Worm (Caenorhabditis elegans) whole organism, late embryonic: ENCODE data around the gene F40F8.11.

ENCODE experiments used
- C38D4.7 ChIP-seq: fragments of 200-800 bp; sonication (Bioruptor generic); optimal IDR thresholded peaks from 2 replicates; lab custom pipeline; 2018; ENCODE audit warnings: mild to moderate bottlenecking, missing genetic modification characterization, moderate library complexity, missing compliant biosample characterization
- Y22D7AL.16 ChIP-seq: sonication (generic microtip); optimal IDR thresholded peaks from 2 replicates; lab custom pipeline; 2016; ENCODE audit warnings: missing genetic modification characterization, missing compliant biosample characterization
- ahr-1 ChIP-seq: sonication (generic microtip); optimal IDR thresholded peaks from 2 replicates; lab custom pipeline; 2016; ENCODE audit warnings: missing genetic modification characterization, missing compliant biosample characterization
- ceh-14 ChIP-seq: sonication (generic microtip); optimal IDR thresholded peaks from 2 replicates; lab custom pipeline; 2016; ENCODE audit warnings: missing genotype, missing genetic modification characterization, missing compliant biosample characterization
- ceh-18 ChIP-seq: sonication (generic microtip); optimal IDR thresholded peaks from 2 replicates; lab custom pipeline; 2016; ENCODE audit warnings: missing genetic modification characterization, missing compliant biosample characterization
- ceh-2 ChIP-seq: sonication (generic microtip); optimal IDR thresholded peaks from 2 replicates; lab custom pipeline; 2016; ENCODE audit warnings: missing genotype, missing genetic modification characterization, missing compliant biosample characterization
- ceh-22 ChIP-seq: sonication (generic microtip); optimal IDR thresholded peaks from 2 replicates; lab custom pipeline; 2017; ENCODE audit warnings: missing biosample characterization, missing genetic modification characterization
- ceh-24 ChIP-seq: sonication (generic microtip); optimal IDR thresholded peaks from 2 replicates; lab custom pipeline; 2016; ENCODE audit warnings: mild to moderate bottlenecking, missing genetic modification characterization, missing compliant biosample characterization
- ceh-30 ChIP-seq: fragments of 150-350 bp; optimal IDR thresholded peaks from 2 replicates; lab custom pipeline; 2014; ENCODE audit warnings: missing biosample characterization, missing genetic modification characterization
- ceh-48 ChIP-seq: sonication (generic microtip); optimal IDR thresholded peaks from 2 replicates; lab custom pipeline; 2016; ENCODE audit warnings: missing genetic modification characterization, inconsistent platforms, missing compliant biosample characterization
- ceh-6 ChIP-seq: fragments of 200-800 bp; sonication (Bioruptor generic); optimal IDR thresholded peaks from 2 replicates; lab custom pipeline; 2018; ENCODE audit warnings: mild to moderate bottlenecking, missing genetic modification characterization, missing compliant biosample characterization
- ceh-9 ChIP-seq: sonication (generic microtip); optimal IDR thresholded peaks from 2 replicates; lab custom pipeline; 2016; ENCODE audit warnings: mild to moderate bottlenecking, missing genetic modification characterization, inconsistent platforms, missing compliant biosample characterization
- che-1 ChIP-seq: sonication (generic microtip); optimal IDR thresholded peaks from 2 replicates; lab custom pipeline; 2016; ENCODE audit warnings: mild to moderate bottlenecking, missing genetic modification characterization, missing compliant biosample characterization
- dmd-4 ChIP-seq: sonication (generic microtip); optimal IDR thresholded peaks from 2 replicates; lab custom pipeline; 2016; ENCODE audit warnings: borderline replicate concordance, missing genetic modification characterization, missing compliant biosample characterization
- dve-1 ChIP-seq: sonication (generic microtip); optimal IDR thresholded peaks from 2 replicates; lab custom pipeline; 2017; ENCODE audit warnings: antibody characterized with exemption, mild to moderate bottlenecking, missing genetic modification characterization, missing compliant biosample characterization
- elt-2 ChIP-seq: sonication (generic microtip); optimal IDR thresholded peaks from 2 replicates; lab custom pipeline; 2016; ENCODE audit warnings: missing genetic modification reagents, missing genetic modification characterization, missing compliant biosample characterization
- elt-4 ChIP-seq: sonication (generic microtip); optimal IDR thresholded peaks from 2 replicates; lab custom pipeline; 2016; ENCODE audit warnings: missing genetic modification characterization, missing compliant biosample characterization
- ets-4 ChIP-seq: sonication (generic microtip); optimal IDR thresholded peaks from 2 replicates; lab custom pipeline; 2016; ENCODE audit warnings: missing genetic modification characterization, missing compliant biosample characterization
- fax-1 ChIP-seq: sonication (generic microtip); optimal IDR thresholded peaks from 2 replicates; lab custom pipeline; 2016; ENCODE audit warnings: missing genotype, missing genetic modification characterization, missing compliant biosample characterization
- fkh-10 ChIP-seq: fragments of 150-350 bp; optimal IDR thresholded peaks from 2 replicates; lab custom pipeline; 2014; ENCODE audit warnings: missing biosample characterization, missing genetic modification reagents, missing genetic modification characterization
- fkh-6 ChIP-seq: sonication (generic microtip); optimal IDR thresholded peaks from 2 replicates; lab custom pipeline; 2016; ENCODE audit warnings: missing genetic modification characterization, missing compliant biosample characterization
- hlh-15 ChIP-seq: sonication (generic microtip); optimal IDR thresholded peaks from 2 replicates; lab custom pipeline; 2016; ENCODE audit warnings: missing genetic modification characterization, missing compliant biosample characterization
- hlh-30 ChIP-seq: sonication (generic microtip); optimal IDR thresholded peaks from 2 replicates; lab custom pipeline; 2017; ENCODE audit warnings: antibody characterized with exemption, missing genetic modification characterization, missing compliant biosample characterization; ENCODE audit not compliant: insufficient read depth
- hlh-6 ChIP-seq: sonication (generic microtip); optimal IDR thresholded peaks from 2 replicates; lab custom pipeline; 2016; ENCODE audit warnings: missing genotype, missing genetic modification characterization, missing compliant biosample characterization
- hlh-8 ChIP-seq: sonication (generic microtip); optimal IDR thresholded peaks from 2 replicates; lab custom pipeline; 2016; ENCODE audit warnings: missing genotype, missing genetic modification characterization, missing compliant biosample characterization
- lim-6 ChIP-seq: sonication (generic microtip); optimal IDR thresholded peaks from 2 replicates; lab custom pipeline; 2016; ENCODE audit warnings: missing genetic modification characterization, missing compliant biosample characterization
- madf-2 ChIP-seq: sonication (generic microtip); optimal IDR thresholded peaks from 2 replicates; lab custom pipeline; 2017; ENCODE audit warnings: missing genetic modification characterization, missing compliant biosample characterization
- nfya-1 ChIP-seq: sonication (generic microtip); optimal IDR thresholded peaks from 2 replicates; lab custom pipeline; 2017; ENCODE audit warnings: missing genetic modification characterization, mild to moderate bottlenecking, missing compliant biosample characterization, antibody characterized with exemption, moderate library complexity
- nhr-232 ChIP-seq: sonication (generic microtip); optimal IDR thresholded peaks from 2 replicates; lab custom pipeline; 2016; ENCODE audit warnings: missing genetic modification characterization, missing compliant biosample characterization
- pag-3 ChIP-seq: sonication (generic microtip); optimal IDR thresholded peaks from 2 replicates; lab custom pipeline; 2016; ENCODE audit warnings: missing compliant biosample characterization, missing genetic modification characterization, borderline replicate concordance
- pat-9 ChIP-seq: fragments of 200-800 bp; sonication (Bioruptor generic); optimal IDR thresholded peaks from 2 replicates; lab custom pipeline; 2018; ENCODE audit warnings: mild to moderate bottlenecking, missing genetic modification characterization, moderate library complexity, missing compliant biosample characterization
- pha-2 ChIP-seq: sonication (generic microtip); optimal IDR thresholded peaks from 2 replicates; lab custom pipeline; 2017; ENCODE audit warnings: mild to moderate bottlenecking, missing genetic modification characterization, missing compliant biosample characterization
- pha-4 ChIP-seq: fragments of 150-350 bp; optimal IDR thresholded peaks from 2 replicates; lab custom pipeline; 2018; ENCODE audit warnings: missing biosample characterization, missing genetic modification reagents, missing genetic modification characterization
- pqm-1 ChIP-seq: sonication (generic microtip); optimal IDR thresholded peaks from 2 replicates; lab custom pipeline; 2016; ENCODE audit warnings: missing genetic modification characterization, missing compliant biosample characterization
- pros-1 ChIP-seq: fragments of 150-350 bp; optimal IDR thresholded peaks from 2 replicates; lab custom pipeline; 2014; ENCODE audit warnings: missing biosample characterization, missing genetic modification reagents, missing genetic modification characterization
- ref-2 ChIP-seq: sonication (generic microtip); optimal IDR thresholded peaks from 2 replicates; lab custom pipeline; 2016; ENCODE audit warnings: missing genetic modification characterization, missing compliant biosample characterization
- rnt-1 ChIP-seq: sonication (generic microtip); optimal IDR thresholded peaks from 2 replicates; lab custom pipeline; 2016; ENCODE audit warnings: missing genetic modification characterization, missing compliant biosample characterization
- sdc-2 ChIP-seq: sonication (generic microtip); optimal IDR thresholded peaks from 2 replicates; lab custom pipeline; 2016; ENCODE audit warnings: missing genotype, missing genetic modification characterization, missing compliant biosample characterization
- syd-9 ChIP-seq: sonication (generic microtip); optimal IDR thresholded peaks from 2 replicates; lab custom pipeline; 2016; ENCODE audit warnings: mild to moderate bottlenecking, missing genetic modification characterization, moderate library complexity, missing compliant biosample characterization
- tbx-7 ChIP-seq: sonication (generic microtip); optimal IDR thresholded peaks from 2 replicates; lab custom pipeline; 2016; ENCODE audit warnings: missing genotype, missing genetic modification characterization, missing compliant biosample characterization
- unc-42 ChIP-seq: sonication (generic microtip); optimal IDR thresholded peaks from 2 replicates; lab custom pipeline; 2016; ENCODE audit warnings: missing genotype, missing genetic modification characterization, missing compliant biosample characterization
- zip-5 ChIP-seq: sonication (generic microtip); optimal IDR thresholded peaks from 2 replicates; lab custom pipeline; 2016; ENCODE audit warnings: missing genetic modification characterization, missing compliant biosample characterization

Gene F40F8.11

ce11 chrII:11096233-11096632, 36.2 kb downstream of the F40F8.11 start, which contains the start of gene nbs-1:
nbs-1 (minus strand) TSS chrII:11096478.
- no peak for TF ChIP-seq hlh-15 (tag; lab: Kevin White, UChicago)
- no peak for TF ChIP-seq ceh-18 (tag; lab: Kevin White, UChicago)
- no peak for TF ChIP-seq ref-2
- no peak for TF ChIP-seq pha-4
- TF ChIP-seq tbx-7 (tag; lab: Kevin White, UChicago) = no peak
- TF ChIP-seq C38D4.7 (GFP tag; lab: Kevin White, UChicago) = no peak
- no peak for TF ChIP-seq ceh-2 (tag; lab: Kevin White, UChicago)
- no peak for TF ChIP-seq pros-1 (tag; lab: Kevin White, UChicago)
- no peak for TF ChIP-seq ceh-48
- TF ChIP-seq zip-5 (tag; lab: Kevin White, UChicago) = no peak
- no peak for TF ChIP-seq ceh-30 (tag; lab: Kevin White, UChicago)
- no peak for TF ChIP-seq che-1 (tag; lab: Kevin White, UChicago)
- TF ChIP-seq madf-2 = no peak
- no peak for TF ChIP-seq fkh-6 (tag; lab: Kevin White, UChicago)
- TF ChIP-seq syd-9 (tag; lab: Kevin White, UChicago) = no peak
- TF ChIP-seq sdc-2 (tag; lab: Kevin White, UChicago) = no peak
- no peak for TF ChIP-seq pat-9 (tag; lab: Kevin White, UChicago)
- TF ChIP-seq, all 69 proteins: peak for 0

- no peak for TF ChIP-seq ceh-2 (tag; lab: Kevin White, UChicago)
- no peak for TF ChIP-seq pqm-1 (tag; lab: Kevin White, UChicago)
Observed at ce11 chrII:11094431-11094830, 38.0 kb downstream of the F40F8.11 start.

- no peak for TF ChIP-seq ceh-14 (tag; lab: Kevin White, UChicago)
- no peak for TF ChIP-seq elt-4 (tag; lab: Kevin White, UChicago)
- TF ChIP-seq madf-2 = no peak
- TF ChIP-seq elt-2 = no peak
- TF ChIP-seq ets-4 (tag; lab: Kevin White, UChicago) = no peak
- no peak for TF ChIP-seq rnt-1 (tag; lab: Kevin White, UChicago)
- TF ChIP-seq che-1 (tag; lab: Kevin White, UChicago) = no peak
- no peak for TF ChIP-seq sdc-2 (tag; lab: Kevin White, UChicago)
- no peak for TF ChIP-seq hlh-30 (tag; lab: Kevin White, UChicago)
- TF ChIP-seq dve-1 (tag; lab: Kevin White, UChicago) = no peak
- TF ChIP-seq hlh-6 = no peak
- TF ChIP-seq nhr-232 (tag; lab: Kevin White, UChicago) = no peak
- no peak for TF ChIP-seq pag-3
- TF ChIP-seq Y22D7AL.16 = no peak
- no peak for TF ChIP-seq ceh-24 (tag; lab: Kevin White, UChicago)
- TF ChIP-seq nfya-1 (tag; lab: Kevin White, UChicago) = no peak
Observed at ce11 chrII:11092413-11092812, 40.0 kb downstream of the F40F8.11 start, which contains the start of gene rpl-42. rpl-42 (plus strand) TSS chrII:11092713.

ce11 chrII:11091577-11091976, 40.8 kb downstream of the F40F8.11 start:
- TF ChIP-seq fkh-10 (GFP tag; lab: Kevin White, UChicago) (peak; percentile 37), sdc-2 (tag; lab: Kevin White, UChicago) (no peak), unc-42 (tag; lab: Kevin White, UChicago) (peak; percentile 91), ceh-48 (no peak)
- TF ChIP-seq, all 69 proteins: peak for 2

- no peak for TF ChIP-seq fax-1 (tag; lab: Kevin White, UChicago)
- no peak for TF ChIP-seq dmd-4 (tag; lab: Kevin White, UChicago)
- TF ChIP-seq ceh-2 (tag; lab: Kevin White, UChicago) = no peak
- TF ChIP-seq ceh-22 (tag; lab: Kevin White, UChicago) = no peak
- TF ChIP-seq syd-9 (tag; lab: Kevin White, UChicago) = no peak
- no peak for TF ChIP-seq pha-2 (tag; lab: Kevin White, UChicago)
- TF ChIP-seq pha-4 = no peak
- no peak for TF ChIP-seq pat-9 (tag; lab: Kevin White, UChicago)
- TF ChIP-seq ceh-6 (GFP tag; lab: Kevin White, UChicago) = no peak
- TF ChIP-seq lim-6 (tag; lab: Kevin White, UChicago) = no peak
- no peak for TF ChIP-seq hlh-8 (tag; lab: Kevin White, UChicago)
- no peak for TF ChIP-seq fkh-6 (tag; lab: Kevin White, UChicago)
- no peak for TF ChIP-seq unc-42 (tag; lab: Kevin White, UChicago)
- TF ChIP-seq ahr-1 = no peak
- TF ChIP-seq ceh-9 (tag; lab: Kevin White, UChicago) = no peak
Observed at ce11 chrII:11089356-11089755, 43.0 kb downstream of the F40F8.11 start, which contains the start of gene unc-53. unc-53 (minus strand) TSS chrII:11089456.
